Worm (Caenorhabditis elegans) whole organism, young adult: ENCODE measurements around the gene lgc-21.

Source experiments
- F49E8.2 ChIP-seq: sonication (generic microtip); optimal IDR thresholded peaks from 3 replicates; lab custom pipeline; 2017; ENCODE audit warnings: missing genetic modification characterization, mild to moderate bottlenecking, missing compliant biosample characterization, antibody characterized with exemption, moderate library complexity; ENCODE audit not compliant: insufficient read depth
- F55B11.4 ChIP-seq: sonication (generic microtip); optimal IDR thresholded peaks from 2 replicates; lab custom pipeline; 2016; ENCODE audit warnings: missing compliant biosample characterization, missing genetic modification characterization, borderline replicate concordance; ENCODE audit not compliant: insufficient read depth
- K11D2.4 ChIP-seq: fragments of 200-800 bp; sonication (Bioruptor generic); IDR thresholded peaks from 2 replicates; pipeline ENCODE4 v1.3.6; 2022; ENCODE audit warnings: missing genetic modification reagents, missing genetic modification characterization, missing compliant biosample characterization
- T26A5.8 ChIP-seq: sonication (generic microtip); optimal IDR thresholded peaks from 2 replicates; lab custom pipeline; 2016; ENCODE audit warnings: missing genetic modification characterization, missing compliant biosample characterization
- Y53F4B.3 ChIP-seq: fragments of 200-800 bp; sonication (Bioruptor generic); IDR thresholded peaks from 2 replicates; pipeline ENCODE4 v1.3.6; 2022; ENCODE audit warnings: missing genetic modification reagents, missing genetic modification characterization, missing compliant biosample characterization
- Y67H2A.10 ChIP-seq: fragments of 200-800 bp; sonication (Bioruptor generic); conservative IDR thresholded peaks from 2 replicates; pipeline ENCODE4 v1.3.6; 2022; ENCODE audit warnings: missing genetic modification reagents, missing genetic modification characterization, missing compliant biosample characterization
- Y79H2A.3 ChIP-seq: fragments of 200-800 bp; sonication (Bioruptor generic); conservative IDR thresholded peaks from 2 replicates; pipeline ENCODE4 v1.3.6; 2022; ENCODE audit warnings: missing genetic modification reagents, missing genetic modification characterization, missing compliant biosample characterization
- Y95B8A.8 ChIP-seq: fragments of 200-800 bp; sonication (Bioruptor generic); IDR thresholded peaks from 2 replicates; pipeline ENCODE4 v1.3.6; 2022; ENCODE audit warnings: missing genetic modification reagents, missing genetic modification characterization, missing compliant biosample characterization
- athp-1 ChIP-seq: sonication (generic microtip); optimal IDR thresholded peaks from 2 replicates; lab custom pipeline; 2017; ENCODE audit warnings: mild to moderate bottlenecking, missing genetic modification characterization, missing compliant biosample characterization
- ceh-58 ChIP-seq: fragments of 200-800 bp; sonication (Bioruptor generic); IDR thresholded peaks from 2 replicates; pipeline ENCODE4 v1.3.6; 2022; ENCODE audit warnings: missing genetic modification characterization, missing compliant biosample characterization
- chd-7 ChIP-seq: sonication (generic microtip); optimal IDR thresholded peaks from 2 replicates; lab custom pipeline; 2016; ENCODE audit warnings: mild to moderate bottlenecking, missing genetic modification characterization, moderate library complexity, missing compliant biosample characterization
- efl-1 ChIP-seq: fragments of 150-350 bp; optimal IDR thresholded peaks from 2 replicates; lab custom pipeline; 2014; ENCODE audit warnings: missing biosample characterization, missing genetic modification reagents, missing genetic modification characterization
- egl-18 ChIP-seq: fragments of 200-800 bp; sonication (Bioruptor generic); IDR thresholded peaks from 2 replicates; pipeline ENCODE4 v1.3.6; 2022; ENCODE audit warnings: missing genetic modification reagents, missing genetic modification characterization, missing compliant biosample characterization
- gei-17 ChIP-seq: fragments of 200-800 bp; sonication (Bioruptor generic); optimal IDR thresholded peaks from 2 replicates; lab custom pipeline; 2018; ENCODE audit warnings: mild to moderate bottlenecking, missing genetic modification characterization, missing compliant biosample characterization
- hlh-12 ChIP-seq: sonication (generic microtip); optimal IDR thresholded peaks from 2 replicates; lab custom pipeline; 2016; ENCODE audit warnings: missing genetic modification characterization, missing compliant biosample characterization
- hmg-1.2 ChIP-seq: fragments of 200-800 bp; sonication (Bioruptor generic); IDR thresholded peaks from 2 replicates; pipeline ENCODE4 v1.3.6; 2022; ENCODE audit warnings: missing genetic modification reagents, missing genetic modification characterization, missing compliant biosample characterization
- lir-1 ChIP-seq: fragments of 200-800 bp; sonication (Bioruptor generic); conservative IDR thresholded peaks from 2 replicates; pipeline ENCODE4 v1.3.6; 2022; ENCODE audit warnings: missing genetic modification reagents, missing genetic modification characterization, missing compliant biosample characterization
- madf-6 ChIP-seq: fragments of 200-800 bp; sonication (Bioruptor generic); IDR thresholded peaks from 2 replicates; pipeline ENCODE4 v1.3.6; 2022; ENCODE audit warnings: missing genetic modification reagents, missing genetic modification characterization, missing compliant biosample characterization
- mxl-1 ChIP-seq: sonication (generic microtip); optimal IDR thresholded peaks from 2 replicates; lab custom pipeline; 2016; ENCODE audit warnings: missing genetic modification characterization, missing compliant biosample characterization
- nfya-2 ChIP-seq: fragments of 200-800 bp; sonication (Bioruptor generic); IDR thresholded peaks from 2 replicates; pipeline ENCODE4 v1.3.6; 2022; ENCODE audit warnings: missing genetic modification reagents, missing genetic modification characterization, missing compliant biosample characterization
- nfyb-1 ChIP-seq: fragments of 200-800 bp; sonication (Bioruptor generic); IDR thresholded peaks from 2 replicates; pipeline ENCODE4 v1.3.6; 2022; ENCODE audit warnings: missing genetic modification reagents, missing genetic modification characterization, missing compliant biosample characterization
- pha-4 ChIP-seq: fragments of 150-350 bp; sonication (generic microtip); optimal IDR thresholded peaks from 2 replicates; lab custom pipeline; 2014; ENCODE audit warnings: missing biosample characterization, missing genetic modification reagents, missing genetic modification characterization
- rcor-1 ChIP-seq: fragments of 200-800 bp; sonication (Bioruptor generic); IDR thresholded peaks from 2 replicates; pipeline ENCODE4 v1.3.6; 2022; ENCODE audit warnings: missing genetic modification reagents, missing genetic modification characterization, missing compliant biosample characterization
- rec-8 ChIP-seq, 2 experiments: sonication (generic microtip); optimal IDR thresholded peaks; 2 replicates each; lab custom pipeline; 2016; ENCODE audit warnings: mild to moderate bottlenecking in 2 of 2, missing genetic modification characterization in 2 of 2, missing genetic modification reagents in 2 of 2, missing genotype in 2 of 2, missing biosample characterization in 1 of 2, missing compliant biosample characterization in 1 of 2, moderate library complexity in 1 of 2
- repo-1 ChIP-seq: sonication (generic microtip); optimal IDR thresholded peaks from 2 replicates; lab custom pipeline; 2017; ENCODE audit warnings: mild to moderate bottlenecking, missing genetic modification characterization, missing compliant biosample characterization
- sdz-38 ChIP-seq: sonication (generic microtip); optimal IDR thresholded peaks from 2 replicates; lab custom pipeline; 2016; ENCODE audit warnings: missing genotype, missing genetic modification characterization, missing compliant biosample characterization
- snpc-4 ChIP-seq, 5 experiments: fragments of 150-350 bp in 1 of 5; sonication (generic microtip) in 4 of 5; optimal IDR thresholded peaks; 2 replicates each; lab custom pipeline; 2014 to 2018; ENCODE audit warnings: missing genetic modification characterization in 5 of 5, missing biosample characterization in 3 of 5, antibody characterized with exemption in 2 of 5, mild to moderate bottlenecking in 2 of 5, missing compliant biosample characterization in 2 of 5, missing genotype in 2 of 5, moderate library complexity in 2 of 5, missing genetic modification reagents in 1 of 5
- sptf-2 ChIP-seq: fragments of 200-800 bp; sonication (Bioruptor generic); optimal IDR thresholded peaks from 2 replicates; lab custom pipeline; 2018; ENCODE audit warnings: mild to moderate bottlenecking, missing genetic modification characterization, missing compliant biosample characterization
- tlf-1 ChIP-seq: fragments of 200-800 bp; sonication (Bioruptor generic); optimal IDR thresholded peaks from 2 replicates; lab custom pipeline; 2018; ENCODE audit warnings: mild to moderate bottlenecking, missing genetic modification characterization, missing compliant biosample characterization
- zfh-2 ChIP-seq: fragments of 200-800 bp; sonication (Bioruptor generic); conservative IDR thresholded peaks from 2 replicates; pipeline ENCODE4 v1.3.6; 2022; ENCODE audit warnings: missing genetic modification reagents, missing genetic modification characterization, missing compliant biosample characterization
- ztf-6 ChIP-seq: fragments of 200-800 bp; sonication (Bioruptor generic); IDR thresholded peaks from 2 replicates; pipeline ENCODE4 v1.3.6; 2022; ENCODE audit warnings: missing genetic modification reagents, missing genetic modification characterization, missing compliant biosample characterization

Gene lgc-21

DNA sequence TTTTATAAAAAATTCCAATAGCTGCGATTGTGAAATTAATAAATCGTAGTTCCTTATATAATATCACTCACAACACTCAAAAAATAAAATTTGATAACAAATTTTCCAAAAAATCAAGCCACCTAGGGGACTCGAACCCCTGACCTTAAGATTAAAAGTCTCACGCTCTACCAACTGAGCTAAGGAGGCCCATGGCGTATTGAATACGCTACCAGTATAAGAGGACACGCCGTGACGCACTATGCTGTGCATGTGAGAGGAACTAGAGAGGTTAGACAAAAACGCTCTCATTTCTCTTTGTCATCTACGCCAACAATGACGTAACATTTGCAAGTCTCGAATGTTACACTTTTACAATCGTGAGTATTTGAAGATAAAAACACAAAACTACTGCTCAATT lies 4.0 kb downstream of the lgc-21 start (continued):
- peak; percentile 96 for TF ChIP-seq mxl-1 (tag; lab: Kevin White, UChicago)
- peak; percentile 61 for TF ChIP-seq repo-1
- peak; percentile 25 for TF ChIP-seq sptf-2 (GFP tag; lab: Kevin White, UChicago)
- peak; percentile 48 for TF ChIP-seq Y67H2A.10 (GFP tag; lab: Robert Waterston, UW)
- peak; percentile 74; the same call in 1 of the 2 replicates for TF ChIP-seq Y95B8A.8 (GFP tag; lab: Robert Waterston, UW)
- TF ChIP-seq rcor-1 (GFP tag; lab: Robert Waterston, UW), result peak; percentile 93
- no peak for TF ChIP-seq efl-1 (GFP tag; lab: Kevin White, UChicago)
- TF ChIP-seq pha-4 (tag; lab: Kevin White, UChicago), result no peak
- peak; percentile 75 for TF ChIP-seq gei-17 (GFP tag; lab: Kevin White, UChicago)
- peak; percentile 93 for TF ChIP-seq nfyb-1
- peak; percentile 72 for TF ChIP-seq lir-1
- peak; percentile 94; the same call in 1 of the 2 replicates for TF ChIP-seq ceh-58 (GFP tag; lab: Robert Waterston, UW)
- no peak for TF ChIP-seq F55B11.4 (tag; lab: Kevin White, UChicago)
- TF ChIP-seq tlf-1 (GFP tag; lab: Kevin White, UChicago), result no peak
- peak; percentile 88 for TF ChIP-seq chd-7
- TF ChIP-seq T26A5.8 (tag; lab: Kevin White, UChicago), result peak; percentile 87

- no peak for TF ChIP-seq rec-8 (tag; optimal IDR thresholded peaks at IDR 0.05; lab: Kevin White, UChicago)
- TF ChIP-seq snpc-4 (GFP tag; optimal IDR thresholded peaks at IDR 0.05; lab: Kevin White, UChicago), result no peak
- peak in 2 of 4 experiments; percentile 58 to 64 for TF ChIP-seq snpc-4 (tag; optimal IDR thresholded peaks at IDR 0.05; lab: Kevin White, UChicago)
- no peak for TF ChIP-seq athp-1
- TF ChIP-seq Y79H2A.3 (GFP tag; lab: Robert Waterston, UW), result no peak
Observed at ce11 chrX:14062771-14063170, 5.0 kb downstream of the lgc-21 start.

DNA sequence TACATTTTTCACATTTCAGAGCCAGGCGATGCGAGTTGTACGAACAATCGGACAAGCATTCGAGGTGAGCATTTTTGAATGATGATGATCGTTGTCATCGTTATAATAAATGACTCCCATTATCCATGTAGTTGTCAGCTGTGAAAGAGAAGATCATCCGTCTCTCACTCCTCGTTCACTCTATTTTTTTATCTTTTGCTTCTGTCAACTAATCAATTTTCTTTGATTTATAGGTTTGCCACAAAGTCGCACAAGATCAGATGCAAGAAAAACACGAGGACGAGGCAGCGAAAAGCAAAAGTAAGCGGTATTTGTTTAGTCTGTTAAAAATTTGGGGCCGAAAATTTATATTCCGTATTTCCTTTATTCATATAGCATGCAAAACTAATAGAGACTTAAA lies 11.3 kb downstream of the lgc-21 start:
- no peak for TF ChIP-seq hlh-12 (tag; lab: Kevin White, UChicago)
- TF ChIP-seq Y53F4B.3 (GFP tag; lab: Robert Waterston, UW), result no peak
- TF ChIP-seq madf-6 (GFP tag; lab: Robert Waterston, UW), result no peak

ce11 chrX:14055715-14056114 lies 12.1 kb downstream of the lgc-21 start:
- no peak for TF ChIP-seq egl-18 (GFP tag; lab: Robert Waterston, UW)
- TF ChIP-seq Y53F4B.3 (GFP tag; lab: Robert Waterston, UW), result no peak
- no peak for TF ChIP-seq snpc-4 (GFP tag; optimal IDR thresholded peaks at IDR 0.05; lab: Kevin White, UChicago)
- no peak for TF ChIP-seq snpc-4 (tag; optimal IDR thresholded peaks at IDR 0.05; lab: Kevin White, UChicago)
- TF ChIP-seq nfya-2, result no peak
- TF ChIP-seq K11D2.4 (GFP tag; lab: Robert Waterston, UW), result no peak
- TF ChIP-seq hmg-1.2, result no peak
- no peak for TF ChIP-seq ztf-6 (GFP tag; lab: Robert Waterston, UW)
- TF ChIP-seq sdz-38 (tag; lab: Kevin White, UChicago), result no peak

ce11 chrX:14054799-14055198 lies 13.0 kb downstream of the lgc-21 start:
- TF ChIP-seq F49E8.2 (tag; lab: Kevin White, UChicago) (no peak), zfh-2 (GFP tag; lab: Robert Waterston, UW) (peak; percentile 41; the same call in 1 of the 2 replicates)
